Worm (Caenorhabditis elegans): ENCODE measurements around the gene Y60A3A.8.
"Not testable (repeated sequence)": the region's sequence is repeated elsewhere in the genome, so short reads cannot be mapped to it uniquely, and the experiment has no call there.

- TF ChIP-seq tbx-2 (tag; optimal IDR thresholded peaks at IDR 0.05); dve-1 (tag; optimal IDR thresholded peaks at IDR 0.05); pag-3 (tag; optimal IDR thresholded peaks at IDR 0.05; ENCODE audit: borderline replicate concordance); ceh-45 (GFP tag; IDR thresholded peaks at IDR 0.05): not testable (repeated sequence)
These were observed 40.3 kb upstream of the Y60A3A.8 start for ce11 chrV:19909435-19909834.

Data from whole organism, late embryonic.